Worm (Caenorhabditis elegans): ENCODE measurements around the gene C16B8.4.

C16B8.4 gene

DNA sequence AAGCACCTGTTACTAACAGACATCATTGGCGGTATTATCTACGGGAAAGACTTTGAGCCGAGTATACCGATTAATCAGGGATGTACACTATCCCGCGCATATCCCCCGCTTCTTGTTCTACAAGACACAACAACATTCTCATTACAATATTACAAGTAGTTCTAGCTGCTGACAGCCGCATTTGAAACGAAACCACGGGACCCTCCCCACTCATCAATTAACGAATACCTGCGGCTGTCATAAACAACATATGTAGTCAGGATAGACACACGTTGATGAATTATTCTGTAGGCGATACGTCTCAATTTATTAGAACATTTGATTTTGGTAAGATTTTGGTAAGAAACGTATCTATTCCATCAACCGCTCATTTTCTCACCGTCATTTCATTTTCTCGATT is 3.3 kb upstream of the C16B8.4 start:
- no peak for TF ChIP-seq daf-12 (tag; optimal IDR thresholded peaks at IDR 0.05)
- TF ChIP-seq hmg-11 (tag; optimal IDR thresholded peaks at IDR 0.05) = no peak
- TF ChIP-seq lin-39 (tag; optimal IDR thresholded peaks at IDR 0.05) = peak; percentile 8

DNA sequence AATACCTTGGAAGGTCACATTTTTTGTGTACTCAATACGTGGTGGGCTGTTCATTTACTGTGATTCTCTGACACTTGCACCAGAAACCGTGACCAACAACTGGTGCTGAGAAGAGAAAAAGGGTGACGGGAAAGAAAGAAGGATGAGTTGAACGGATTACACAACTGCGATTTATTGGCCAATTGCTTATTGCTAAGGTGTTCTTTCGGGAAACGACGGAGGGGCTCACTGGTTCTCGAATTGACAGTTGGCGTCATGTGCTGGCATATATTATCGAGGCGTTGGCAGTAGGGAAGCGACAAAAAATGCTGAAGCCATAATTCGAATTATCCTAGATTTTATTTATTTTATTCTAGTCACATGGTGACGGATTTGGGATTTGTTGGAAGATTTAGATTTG is 726 bp upstream of the C16B8.4 start:
- TF ChIP-seq nhr-11 (tag; optimal IDR thresholded peaks at IDR 0.05) (no peak), nhr-25 (tag; optimal IDR thresholded peaks at IDR 0.05) (no peak), lin-39 (tag; optimal IDR thresholded peaks at IDR 0.05) (no peak), nfya-1 (tag; optimal IDR thresholded peaks at IDR 0.05; ENCODE audit: insufficient read depth) (peak; percentile 25), nhr-237 (tag; optimal IDR thresholded peaks at IDR 0.05) (no peak), nhr-12 (tag; optimal IDR thresholded peaks at IDR 0.05) (no peak), eor-1 (tag; optimal IDR thresholded peaks at IDR 0.05) (no peak), unc-39 (tag; optimal IDR thresholded peaks at IDR 0.05) (no peak)

- TF ChIP-seq eor-1 (tag; optimal IDR thresholded peaks at IDR 0.05) (no peak), lin-39 (tag; optimal IDR thresholded peaks at IDR 0.05) (no peak), pha-4 (tag; optimal IDR thresholded peaks at IDR 0.05) (no peak), skn-1 (tag; optimal IDR thresholded peaks at IDR 0.05) (no peak), jun-1 (tag; optimal IDR thresholded peaks at IDR 0.05) (no peak), nhr-77 (tag; optimal IDR thresholded peaks at IDR 0.05) (no peak), aly-2 (tag; optimal IDR thresholded peaks at IDR 0.05) (no peak), nhr-11 (tag; optimal IDR thresholded peaks at IDR 0.05) (no peak), ama-1 (optimal IDR thresholded peaks at IDR 0.05) (no peak), fkh-10 (GFP tag; optimal IDR thresholded peaks at IDR 0.05) (no peak), nhr-67 (tag; optimal IDR thresholded peaks at IDR 0.05) (no peak), nhr-28 (tag; optimal IDR thresholded peaks at IDR 0.05) (no peak), zag-1 (tag; optimal IDR thresholded peaks at IDR 0.05) (no peak), nhr-43 (tag; optimal IDR thresholded peaks at IDR 0.05; ENCODE audit: poor library complexity, severe bottlenecking) (no peak), lsy-12 (tag; optimal IDR thresholded peaks at IDR 0.05) (no peak)
Measured at ce11 chrX:3970786-3971185, 2.6 kb downstream of the C16B8.4 start.

DNA sequence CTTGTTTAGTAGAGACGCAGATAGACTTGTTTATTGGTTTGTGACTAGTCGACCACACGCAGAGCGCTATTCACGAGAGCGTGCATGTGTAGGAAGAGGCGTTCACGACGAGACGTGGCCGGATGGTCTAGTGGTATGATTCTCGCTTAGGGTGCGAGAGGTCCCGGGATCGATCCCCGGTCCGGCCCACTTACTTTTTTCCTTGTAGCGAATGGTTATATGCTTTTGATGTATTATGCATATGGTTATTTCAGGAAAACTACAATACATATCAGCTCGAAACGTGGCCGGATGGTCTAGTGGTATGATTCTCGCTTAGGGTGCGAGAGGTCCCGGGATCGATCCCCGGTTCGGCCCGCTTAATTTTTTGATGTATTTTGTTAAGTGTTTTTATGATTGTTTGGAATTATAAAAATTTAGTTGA is 3.4 kb downstream of the C16B8.4 start:
- TF ChIP-seq ceh-9 (tag; optimal IDR thresholded peaks at IDR 0.05) = no peak
- no peak for TF ChIP-seq aly-2 (tag; optimal IDR thresholded peaks at IDR 0.05)
- TF ChIP-seq elt-1 (tag; optimal IDR thresholded peaks at IDR 0.05) = no peak
- no peak for TF ChIP-seq eor-1 (tag; optimal IDR thresholded peaks at IDR 0.05)
- TF ChIP-seq nfya-1 (tag; optimal IDR thresholded peaks at IDR 0.05; ENCODE audit: insufficient read depth) = peak; percentile 64
- no peak for TF ChIP-seq elt-3 (tag; optimal IDR thresholded peaks at IDR 0.05)
- peak; percentile 51 for TF ChIP-seq hmg-11 (tag; optimal IDR thresholded peaks at IDR 0.05)
- peak; percentile 31 for TF ChIP-seq nhr-77 (tag; optimal IDR thresholded peaks at IDR 0.05)
- TF ChIP-seq ceh-16 (tag; optimal IDR thresholded peaks at IDR 0.05) = no peak
- TF ChIP-seq ceh-28 (tag; optimal IDR thresholded peaks at IDR 0.05) = no peak
- no peak for TF ChIP-seq nhr-67 (tag; optimal IDR thresholded peaks at IDR 0.05)
- TF ChIP-seq mml-1 (tag; optimal IDR thresholded peaks at IDR 0.05) = no peak
- TF ChIP-seq mdl-1 (tag; optimal IDR thresholded peaks at IDR 0.05) = no peak
- TF ChIP-seq skn-1 (tag; optimal IDR thresholded peaks at IDR 0.05) = no peak
- TF ChIP-seq nhr-23 (tag; optimal IDR thresholded peaks at IDR 0.05) = peak; percentile 39
- peak; percentile 4 for TF ChIP-seq unc-39 (tag; optimal IDR thresholded peaks at IDR 0.05)
- no peak for TF ChIP-seq snpc-4 (tag; optimal IDR thresholded peaks at IDR 0.05)
- peak; percentile 76 for TF ChIP-seq nhr-25 (tag; optimal IDR thresholded peaks at IDR 0.05)
- no peak for TF ChIP-seq R02D3.7 (tag; optimal IDR thresholded peaks at IDR 0.05)
- no peak for TF ChIP-seq ZK546.5 (tag; optimal IDR thresholded peaks at IDR 0.05)
- no peak for TF ChIP-seq nhr-28 (tag; optimal IDR thresholded peaks at IDR 0.05)
- peak; percentile 73 for TF ChIP-seq egl-5 (tag; optimal IDR thresholded peaks at IDR 0.05)
- peak; percentile 14 for TF ChIP-seq ceh-82 (tag; optimal IDR thresholded peaks at IDR 0.05)
- TF ChIP-seq egl-27 (tag; optimal IDR thresholded peaks at IDR 0.05) = peak; percentile 69
- TF ChIP-seq ztf-4 (tag; optimal IDR thresholded peaks at IDR 0.05) = no peak
- TF ChIP-seq ama-1 (optimal IDR thresholded peaks at IDR 0.05) = peak; percentile 11
- no peak for TF ChIP-seq nhr-11 (tag; optimal IDR thresholded peaks at IDR 0.05)
- TF ChIP-seq fkh-2 (tag; optimal IDR thresholded peaks at IDR 0.05) = no peak
- no peak for TF ChIP-seq nhr-76 (tag; optimal IDR thresholded peaks at IDR 0.05)
- peak; percentile 50 for TF ChIP-seq elt-2 (tag; optimal IDR thresholded peaks at IDR 0.05)
- TF ChIP-seq daf-12 (tag; optimal IDR thresholded peaks at IDR 0.05) = no peak
- no peak for TF ChIP-seq ztf-11 (tag; optimal IDR thresholded peaks at IDR 0.05)
- peak; percentile 49 for TF ChIP-seq pha-4 (tag; optimal IDR thresholded peaks at IDR 0.05)
- TF ChIP-seq nhr-237 (tag; optimal IDR thresholded peaks at IDR 0.05) = no peak
- TF ChIP-seq zag-1 (tag; optimal IDR thresholded peaks at IDR 0.05) = no peak
- TF ChIP-seq fos-1 (tag; optimal IDR thresholded peaks at IDR 0.05) = peak; percentile 25
- TF ChIP-seq fkh-10 (GFP tag; optimal IDR thresholded peaks at IDR 0.05) = no peak
- peak; percentile 45 for TF ChIP-seq unc-62 (GFP tag; optimal IDR thresholded peaks at IDR 0.05)
- no peak for TF ChIP-seq nhr-12 (tag; optimal IDR thresholded peaks at IDR 0.05)
- no peak for TF ChIP-seq lin-15B (tag; optimal IDR thresholded peaks at IDR 0.05)
- peak; percentile 47 for TF ChIP-seq pqm-1 (tag; optimal IDR thresholded peaks at IDR 0.05)
- peak; percentile 74 for TF ChIP-seq lsy-12 (tag; optimal IDR thresholded peaks at IDR 0.05)
- peak; percentile 41 for TF ChIP-seq sea-2 (GFP tag; optimal IDR thresholded peaks at IDR 0.05)
